Fruit fly (Drosophila melanogaster): ENCODE measurements around the gene CG31643.

CG31643 gene

DNA sequence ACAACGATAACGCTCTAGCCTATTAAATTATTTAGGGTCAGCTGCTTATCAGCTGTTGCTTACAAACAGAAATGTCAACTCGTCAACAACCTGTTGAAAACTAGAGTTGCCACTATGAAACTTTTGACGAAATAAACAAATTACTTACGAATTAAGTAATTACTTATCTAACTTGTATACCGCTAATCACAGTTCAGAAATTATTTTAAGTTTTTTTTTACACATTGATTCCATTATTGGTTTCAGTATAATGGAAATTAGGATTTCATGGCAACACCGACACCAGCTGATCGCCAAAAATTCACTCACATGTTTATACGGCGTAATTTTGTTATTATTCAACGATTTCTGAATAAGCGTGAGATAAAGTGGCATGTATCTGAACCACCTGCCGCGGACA, at the start of gene CG31643, which contains the start of gene CG9117:
Gene CG31643, plus strand, starts transcription at position 288 of the 400 bp plus-strand sequence.
Gene CG9117, minus strand, starts transcription at position 73 of the 400 bp plus-strand sequence.
- TF ChIP-seq ssp (GFP tag; IDR thresholded peaks at IDR 0.05) (no peak), CG15601 (tag; optimal IDR thresholded peaks at IDR 0.05) (peak; percentile 69), chinmo (GFP tag; IDR thresholded peaks at IDR 0.05; ENCODE audit: partially characterized antibody) (no peak), bigmax (GFP tag; optimal IDR thresholded peaks at IDR 0.05) (no peak), row (GFP tag; IDR thresholded peaks at IDR 0.05) (peak; percentile 78), CG12299 (tag; optimal IDR thresholded peaks at IDR 0.05) (peak; percentile 31), NK7.1 (GFP tag; optimal IDR thresholded peaks at IDR 0.05) (no peak), schlank (tag; optimal IDR thresholded peaks at IDR 0.05) (no peak), CG12942 (GFP tag; optimal IDR thresholded peaks at IDR 0.05) (peak; percentile 57), CG8478 (optimal IDR thresholded peaks at IDR 0.05) (no peak), CG13624 (GFP tag; optimal IDR thresholded peaks at IDR 0.05) (peak; percentile 76), CG6765 (GFP tag; optimal IDR thresholded peaks at IDR 0.05) (no peak), CG16815 (GFP tag; optimal IDR thresholded peaks at IDR 0.05) (no peak), CG9797 (GFP tag; optimal IDR thresholded peaks at IDR 0.05) (no peak), CG1529 (GFP tag; optimal IDR thresholded peaks at IDR 0.05) (no peak), CG4424 (GFP tag; optimal IDR thresholded peaks at IDR 0.05) (no peak), eve (GFP tag; optimal IDR thresholded peaks at IDR 0.05) (no peak), CG9932 (GFP tag; IDR thresholded peaks at IDR 0.05) (peak; percentile 60), Rx (GFP tag; IDR thresholded peaks at IDR 0.05) (no peak), fd3F (GFP tag; optimal IDR thresholded peaks at IDR 0.05) (peak; percentile 34), az2 (GFP tag; optimal IDR thresholded peaks at IDR 0.05) (peak; percentile 57), CG42726 (GFP tag; IDR thresholded peaks at IDR 0.05; ENCODE audit: partially characterized antibody) (no peak), grn (GFP tag; optimal IDR thresholded peaks at IDR 0.05) (no peak), CG4730 (GFP tag; IDR thresholded peaks at IDR 0.05) (no peak), CG3995 (GFP tag; optimal IDR thresholded peaks at IDR 0.05) (no peak), dm (GFP tag; optimal IDR thresholded peaks at IDR 0.05) (peak; percentile 71), pum (GFP tag; optimal IDR thresholded peaks at IDR 0.05) (peak; percentile 13), Ets65A (GFP tag) (peak; percentile 91), CG7963 (GFP tag; IDR thresholded peaks at IDR 0.05; ENCODE audit: partially characterized antibody) (no peak), ap (GFP tag; IDR thresholded peaks at IDR 0.05) (no peak), lbe (GFP tag; optimal IDR thresholded peaks at IDR 0.05) (peak; percentile 55), hbn (GFP tag; IDR thresholded peaks at IDR 0.05; ENCODE audit: partially characterized antibody) (peak; percentile 34; the same call in 1 of the 2 replicates), bab2 (GFP tag; optimal IDR thresholded peaks at IDR 0.05) (peak; percentile 57), Med (GFP tag) (peak; percentile 91), Sry-δ (GFP tag; optimal IDR thresholded peaks at IDR 0.05) (peak; percentile 26), Meics (GFP tag; optimal IDR thresholded peaks at IDR 0.05) (no peak), nerfin-1 (tag; optimal IDR thresholded peaks at IDR 0.05) (peak; percentile 61), her (GFP tag; optimal IDR thresholded peaks at IDR 0.05) (no peak), Elba2 (GFP tag; optimal IDR thresholded peaks at IDR 0.05) (peak; percentile 10), CG10366 (GFP tag; IDR thresholded peaks at IDR 0.05) (peak; percentile 35), CG18764 (GFP tag; optimal IDR thresholded peaks at IDR 0.05) (peak; percentile 41), Ada2b (GFP tag; IDR thresholded peaks at IDR 0.05) (0 out of 2 replicates have a peak, but pooled peaks have one; percentile 22), Dref (GFP tag; IDR thresholded peaks at IDR 0.05) (no peak), CG12219 (GFP tag; optimal IDR thresholded peaks at IDR 0.05) (no peak), hb (GFP tag; IDR thresholded peaks at IDR 0.05; ENCODE audit: partially characterized antibody) (no peak), CTCF (GFP tag; optimal IDR thresholded peaks at IDR 0.05) (no peak), CG17359 (tag; optimal IDR thresholded peaks at IDR 0.05) (peak; percentile 61), CG1603 (tag; optimal IDR thresholded peaks at IDR 0.05) (peak; percentile 69), Dbx (GFP tag; IDR thresholded peaks at IDR 0.05) (no peak), rib (GFP tag; IDR thresholded peaks at IDR 0.05) (no peak), CG17186 (GFP tag; optimal IDR thresholded peaks at IDR 0.05) (peak; percentile 30), CG5180 (GFP tag; optimal IDR thresholded peaks at IDR 0.05) (no peak), CG5953 (GFP tag; IDR thresholded peaks at IDR 0.05) (no peak)

Measured in whole organism, embryonic.